Worm (Caenorhabditis elegans): ENCODE results near the gene sgn-1.

DNA sequence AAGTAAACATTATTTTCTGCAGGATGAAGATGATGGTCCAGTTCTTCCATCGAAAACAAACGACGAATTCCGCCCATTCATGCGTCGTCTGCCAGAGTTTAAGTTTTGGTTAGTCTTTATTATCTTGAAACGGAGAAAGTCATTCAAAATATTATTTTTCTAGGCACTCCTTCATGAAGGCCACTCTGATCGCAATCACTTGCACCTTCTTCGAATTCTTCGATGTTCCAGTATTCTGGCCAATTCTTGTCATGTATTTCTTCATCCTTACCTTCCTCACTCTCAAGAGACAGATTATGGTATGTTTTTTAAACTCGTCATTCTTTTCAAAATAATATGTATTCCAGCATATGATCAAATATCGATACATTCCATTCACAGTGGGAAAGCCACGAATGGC is 28.4 kb upstream of the sgn-1 start:
- TF ChIP-seq F49E8.2 (tag; optimal IDR thresholded peaks at IDR 0.05; ENCODE audit: insufficient read depth) (no peak), F22D6.2 (tag; optimal IDR thresholded peaks at IDR 0.05) (no peak), ztf-22 (GFP tag; optimal IDR thresholded peaks at IDR 0.05) (no peak), nfyb-1 (GFP tag; IDR thresholded peaks at IDR 0.05) (no peak), ztf-25 (GFP tag; IDR thresholded peaks at IDR 0.05) (no peak), tbx-9 (tag; optimal IDR thresholded peaks at IDR 0.05; ENCODE audit: borderline replicate concordance) (no peak), pha-4 (tag; optimal IDR thresholded peaks at IDR 0.05) (no peak), atf-7 (tag; optimal IDR thresholded peaks at IDR 0.05) (no peak), C06A6.2 (GFP tag; conservative IDR thresholded peaks at IDR 0.05) (no peak), bed-2 (GFP tag; IDR thresholded peaks at IDR 0.05) (no peak), ama-1 (optimal IDR thresholded peaks at IDR 0.05) (peak; percentile 72), ama-1 (GFP tag; optimal IDR thresholded peaks at IDR 0.05) (no peak)
